Fruit fly (Drosophila melanogaster) whole organism, larva: Measurements from ENCODE around the gene Blos3.
A peak's percentile ranks its signal among the peaks of the same experiment; 100 is the strongest.

Experiments used
- noc ChIP-seq: fragments of 200-800 bp; sonication (Bioruptor generic); optimal IDR thresholded peaks from 3 replicates; lab custom pipeline; 2019; ENCODE audit warnings: missing biosample characterization, mild to moderate bottlenecking, missing genetic modification characterization, moderate library complexity

Gene Blos3

DNA sequence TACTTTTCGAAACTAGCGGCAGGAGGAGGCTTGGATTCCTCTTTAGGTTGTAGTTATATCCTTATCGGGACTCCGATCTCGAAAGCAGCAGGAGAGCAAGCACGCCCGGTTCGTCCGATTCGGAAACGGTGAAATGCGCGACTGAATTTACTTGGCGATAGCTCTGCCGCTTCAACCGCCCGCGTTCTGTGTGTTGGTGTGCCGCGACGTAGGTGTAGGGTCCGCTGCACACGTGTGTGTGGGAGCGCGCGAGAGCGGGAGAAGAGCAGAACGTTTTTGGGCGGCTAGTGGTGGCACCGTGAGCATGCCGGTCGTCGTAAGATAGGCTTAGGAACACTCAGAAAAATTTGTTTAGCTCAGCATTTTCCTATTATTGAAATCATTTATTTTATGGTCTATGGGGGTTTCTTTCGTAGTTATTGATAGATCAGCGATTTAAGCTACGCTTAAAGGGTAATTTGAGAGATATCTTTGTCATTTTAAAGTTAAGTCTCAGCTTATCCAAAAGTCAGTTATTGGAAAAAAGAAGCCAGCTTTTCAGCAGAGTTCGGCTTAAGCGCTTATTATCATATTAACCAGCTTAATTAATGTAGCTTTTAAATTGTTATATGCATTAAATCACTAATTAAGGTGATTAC lies 29.5 kb upstream of the Blos3 start:
- peak; percentile 26 for TF ChIP-seq noc (tag; lab: Kevin White, UChicago)

dm6 chr3L:18841269-18841668 lies 28.8 kb upstream of the Blos3 start:
- TF ChIP-seq noc (tag; lab: Kevin White, UChicago), result no peak

DNA sequence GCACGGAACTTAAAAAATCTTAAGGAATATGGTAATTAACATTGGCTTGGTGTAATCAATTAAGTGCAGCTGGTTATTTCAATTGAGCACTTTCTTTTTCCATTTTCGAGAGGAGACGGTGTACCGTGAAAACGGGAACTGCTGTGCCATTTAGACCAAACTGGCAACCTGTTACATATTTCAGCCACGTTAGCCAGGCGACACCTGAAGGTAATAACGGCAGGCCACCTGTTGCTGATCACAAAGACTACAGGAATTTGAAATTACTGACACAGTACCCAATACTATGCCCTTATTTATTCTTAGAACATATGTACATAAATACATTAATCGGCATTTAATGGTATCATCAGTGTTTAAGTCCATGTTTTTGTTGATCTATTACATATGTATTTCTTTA lies 27.8 kb upstream of the Blos3 start:
- no peak for TF ChIP-seq noc (tag; lab: Kevin White, UChicago)

dm6 chr3L:18845833-18846232 lies 24.2 kb upstream of the Blos3 start:
- no peak for TF ChIP-seq noc (tag; lab: Kevin White, UChicago)

dm6 chr3L:18846233-18846271 lies 24.0 kb upstream of the Blos3 start, which contains the start of gene Indy:
Gene Indy (minus strand): TSS chr3L:18846267.
- no peak for TF ChIP-seq noc (tag; lab: Kevin White, UChicago)

- TF ChIP-seq noc (tag; lab: Kevin White, UChicago), result no peak
These were observed 23.7 kb upstream of the Blos3 start for dm6 chr3L:18846272-18846741.

DNA sequence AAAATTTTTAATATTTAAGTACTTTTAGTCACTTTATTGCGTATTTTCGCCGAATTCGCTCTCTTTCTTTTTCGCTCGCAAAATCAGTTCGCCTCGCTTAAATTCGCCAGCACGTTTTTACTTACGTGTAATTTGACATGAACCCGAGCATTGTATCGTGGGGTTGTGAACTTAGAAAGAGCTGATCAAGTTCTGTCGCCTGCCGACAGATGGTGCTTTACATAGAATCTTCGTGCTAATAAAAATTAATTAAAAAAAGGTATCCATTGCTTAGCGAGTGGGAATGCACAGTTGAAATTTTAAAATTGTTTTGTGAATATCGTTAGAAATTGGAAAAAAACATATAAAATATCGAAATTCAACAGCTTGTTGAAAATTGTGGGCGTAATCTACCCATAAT lies 21.6 kb upstream of the Blos3 start:
- no peak for TF ChIP-seq noc (tag; lab: Kevin White, UChicago)

DNA sequence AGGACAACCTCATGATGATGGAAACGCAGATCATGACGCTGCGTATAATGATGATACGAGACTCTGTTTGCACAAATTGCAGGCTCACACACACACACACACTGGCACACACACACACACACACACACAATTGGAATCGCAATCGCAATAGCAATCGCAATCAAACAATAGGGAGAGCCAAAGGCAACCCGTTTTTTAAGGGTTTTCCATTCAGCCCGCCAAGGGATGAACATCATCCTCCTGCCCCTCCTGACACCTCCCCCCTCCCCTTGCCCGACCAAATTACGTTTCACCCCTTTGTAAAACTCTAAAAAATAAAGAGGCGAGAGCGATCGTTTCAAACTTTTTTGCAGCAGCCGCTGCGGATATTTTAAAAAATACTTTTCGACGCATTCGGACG lies 17.8 kb upstream of the Blos3 start:
- TF ChIP-seq noc (tag; lab: Kevin White, UChicago), result no peak

DNA sequence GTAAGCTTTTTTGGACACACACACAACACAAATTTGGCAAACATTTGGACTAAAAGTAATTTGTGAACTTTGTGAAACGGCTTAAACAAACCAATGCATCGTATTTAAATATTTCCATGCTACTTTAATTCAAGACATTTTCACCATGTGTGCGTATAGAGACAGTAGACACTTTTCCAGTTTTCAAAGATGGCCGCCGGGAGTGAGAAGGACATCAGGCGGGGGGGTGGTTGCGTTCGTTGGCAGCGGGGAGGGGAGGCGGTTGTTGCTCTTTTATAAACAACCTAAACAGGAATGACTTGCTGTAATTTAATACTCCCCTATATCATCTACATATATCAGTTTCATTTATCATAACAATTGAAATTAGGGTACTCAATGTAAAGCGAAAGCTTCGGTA lies 16.6 kb upstream of the Blos3 start:
- no peak for TF ChIP-seq noc (tag; lab: Kevin White, UChicago)

DNA sequence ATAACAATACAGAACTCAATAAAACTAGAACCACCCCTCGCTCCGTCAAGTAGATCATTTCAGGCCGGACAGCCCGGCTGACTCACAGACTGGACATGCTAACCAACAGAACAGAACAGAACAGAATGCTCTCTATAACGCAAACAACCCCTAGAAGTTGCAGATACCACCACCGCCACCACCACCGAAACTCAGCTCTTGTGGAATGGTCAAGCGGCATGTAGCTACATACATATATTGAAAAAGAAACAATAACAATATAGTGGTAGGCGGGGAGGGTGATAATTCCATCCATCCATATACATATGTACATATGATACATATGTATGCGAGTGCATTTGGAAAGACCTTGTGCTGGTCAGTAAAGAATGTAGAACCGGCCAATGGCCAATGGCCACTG lies 15.6 kb upstream of the Blos3 start:
- TF ChIP-seq noc (tag; lab: Kevin White, UChicago), result no peak

DNA sequence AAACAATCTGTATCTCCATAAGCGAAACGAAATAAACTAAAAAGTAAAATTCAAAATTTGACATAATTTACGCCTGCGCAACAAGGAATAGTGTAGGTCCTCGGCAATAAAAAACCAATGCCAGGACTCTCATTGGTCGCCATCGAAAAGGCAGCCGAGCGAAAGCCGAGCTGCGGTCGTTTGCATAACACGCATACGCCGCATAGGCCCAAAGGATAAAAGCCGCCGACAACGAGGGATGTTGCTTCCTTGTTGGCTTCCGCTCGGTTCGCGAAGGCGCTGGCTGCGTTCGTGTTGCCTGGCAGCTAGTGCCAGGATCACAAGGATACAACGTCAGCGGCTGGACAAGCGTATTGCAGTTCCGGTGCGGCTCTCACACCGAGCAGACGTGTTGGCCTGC lies 9.6 kb upstream of the Blos3 start:
- no peak for TF ChIP-seq noc (tag; lab: Kevin White, UChicago)

DNA sequence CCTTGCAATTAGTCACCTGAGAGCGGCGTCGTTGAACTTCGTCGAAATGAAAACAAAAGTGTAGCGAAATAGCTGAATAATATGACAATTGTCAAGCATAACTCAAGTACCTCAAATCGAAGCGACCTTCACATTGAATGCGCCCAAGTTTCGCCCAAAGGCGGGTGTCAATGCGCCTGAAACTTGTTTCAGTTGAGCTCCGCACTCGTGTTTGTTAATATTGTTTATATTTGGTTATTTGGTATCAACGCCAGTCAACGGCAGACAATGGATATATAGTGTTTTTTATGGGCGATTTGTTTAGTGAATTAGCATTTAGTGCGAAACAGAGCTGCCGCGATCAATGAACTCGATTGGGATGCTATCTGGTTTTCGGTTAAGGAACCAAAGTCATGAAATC lies 8.1 kb upstream of the Blos3 start:
- no peak for TF ChIP-seq noc (tag; lab: Kevin White, UChicago)

DNA sequence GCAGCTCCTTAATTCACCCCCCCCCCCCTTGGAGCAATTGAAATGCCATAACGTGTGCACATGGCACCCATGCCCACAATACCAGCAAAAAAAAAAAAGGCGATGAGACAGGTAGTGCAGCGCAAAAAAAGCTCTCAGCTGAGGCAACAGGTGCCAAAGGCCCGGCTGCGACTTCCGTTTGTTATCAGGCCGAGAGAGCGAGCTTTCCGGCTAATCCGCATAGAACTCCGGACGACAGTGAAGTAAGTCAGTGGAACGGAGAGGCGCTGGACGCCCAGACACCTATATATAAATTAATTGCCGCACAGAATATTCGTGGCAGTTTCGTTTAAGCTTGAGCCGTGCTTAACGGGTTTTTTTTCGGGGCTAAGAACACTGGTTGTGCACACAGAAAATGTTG lies 6.7 kb upstream of the Blos3 start, which contains the start of gene CG6865:
CG6865 (plus strand) TSS at position 321 of the 400 bp plus-strand sequence.
- no peak for TF ChIP-seq noc (tag; lab: Kevin White, UChicago)

dm6 chr3L:18865447-18866367 lies 4.3 kb upstream of the Blos3 start, which contains the start of gene CG14074:
Gene CG14074 (plus strand): TSS chr3L:18866225.
- TF ChIP-seq noc (tag; lab: Kevin White, UChicago), result no peak

dm6 chr3L:18867521-18867920 lies 2.5 kb upstream of the Blos3 start, which contains the start of gene Dysb:
Gene Dysb (plus strand): TSS chr3L:18867771.
- TF ChIP-seq noc (tag; lab: Kevin White, UChicago), result peak; percentile 88

DNA sequence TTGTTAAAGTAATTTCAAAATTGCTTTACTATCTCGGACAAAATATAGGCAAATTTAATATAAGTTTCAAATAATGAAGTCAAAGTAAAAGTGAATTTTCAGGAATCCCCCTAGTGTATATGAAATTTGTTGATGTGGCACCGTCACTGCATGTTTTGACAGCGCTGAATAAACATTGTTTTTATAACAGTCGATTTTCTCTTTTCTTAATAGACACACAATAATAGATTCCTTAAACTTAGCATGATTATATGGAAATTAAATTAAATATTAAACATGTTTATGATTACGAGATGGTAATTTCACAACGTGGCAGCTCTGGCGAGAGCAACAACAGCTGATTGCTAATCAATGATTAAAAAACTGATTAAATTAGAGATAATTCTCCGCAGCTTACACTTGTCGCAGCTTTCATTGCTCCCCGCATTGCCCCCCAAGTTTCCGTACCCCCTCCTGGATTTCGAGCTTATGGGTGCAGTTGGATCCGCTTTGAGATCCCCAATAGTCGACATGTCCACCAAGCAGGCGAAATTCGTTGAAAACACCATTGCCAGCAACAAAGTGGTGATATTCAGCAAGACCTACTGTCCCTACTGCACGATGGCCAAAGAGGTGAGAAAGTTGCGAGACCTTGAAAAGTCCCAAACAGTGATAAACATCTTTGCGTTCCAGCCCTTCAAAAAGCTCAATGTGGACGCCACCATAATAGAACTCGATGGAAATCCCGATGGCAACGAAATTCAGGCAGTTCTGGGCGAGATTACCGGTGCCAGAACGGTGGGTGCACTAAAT lies 793 bp upstream of the Blos3 start, which contains the start of gene Grx1:
Grx1 (plus strand) TSS at position 196 of the 792 bp plus-strand sequence.
- TF ChIP-seq noc (tag; lab: Kevin White, UChicago), result peak; percentile 56
